Fruit fly (Drosophila melanogaster): ENCODE measurements around the gene CG33645.

dm6 chr2L:13545678-13546077 lies 13.1 kb downstream of the CG33645 start:
- TF ChIP-seq gro (GFP tag; optimal IDR thresholded peaks at IDR 0.05) (no peak), CG10979 (tag; optimal IDR thresholded peaks at IDR 0.05) (no peak), usp (GFP tag; optimal IDR thresholded peaks at IDR 0.05) (no peak), CG13123 (GFP tag; optimal IDR thresholded peaks at IDR 0.05) (no peak), CG12219 (GFP tag; optimal IDR thresholded peaks at IDR 0.05) (no peak), NfI (GFP tag; optimal IDR thresholded peaks at IDR 0.05) (no peak), chm (GFP tag; IDR thresholded peaks at IDR 0.05) (no peak), org-1 (GFP tag; optimal IDR thresholded peaks at IDR 0.05) (no peak), salm (tag; optimal IDR thresholded peaks at IDR 0.05) (no peak), NC2β (GFP tag; optimal IDR thresholded peaks at IDR 0.05) (no peak), Awh (GFP tag; IDR thresholded peaks at IDR 0.05) (no peak), CG2199 (GFP tag; IDR thresholded peaks at IDR 0.05) (peak; percentile 89; the same call in 2 of the 3 replicates)
